Fruit fly (Drosophila melanogaster) whole organism, embryonic: Measurements from ENCODE around the gene Cipc.

ENCODE experiments used
- Asciz ChIP-seq: fragments of 200-800 bp; sonication (Bioruptor generic); optimal IDR thresholded peaks from 2 replicates; lab custom pipeline; 2017; ENCODE audit warnings: missing biosample characterization, mild to moderate bottlenecking, missing genetic modification characterization, missing genetic modification reagents
- Atf-2 ChIP-seq: fragments of 200-800 bp; sonication (Bioruptor generic); optimal IDR thresholded peaks from 2 replicates; lab custom pipeline; 2016; ENCODE audit warnings: missing biosample characterization, missing genetic modification characterization
- Atf3 ChIP-seq: fragments of 200-800 bp; sonication (Bioruptor generic); optimal IDR thresholded peaks from 3 replicates; lab custom pipeline; 2016; ENCODE audit warnings: missing biosample characterization, missing genetic modification characterization
- Awh ChIP-seq: fragments of 200-800 bp; sonication (Bioruptor generic); IDR thresholded peaks from 2 replicates; pipeline ENCODE4, ENCODE4 v1.3.6; 2022; ENCODE audit warnings: missing biosample characterization, missing genetic modification characterization
- B-H1 ChIP-seq: fragments of 200-800 bp; sonication (Bioruptor generic); IDR thresholded peaks from 3 replicates; pipeline ENCODE4 v1.3.6; 2022; ENCODE audit warnings: missing biosample characterization, missing genetic modification characterization
- CG10147 ChIP-seq: fragments of 200-800 bp; sonication (Bioruptor generic); optimal IDR thresholded peaks from 2 replicates; lab custom pipeline; 2019; ENCODE audit warnings: missing biosample characterization, mild to moderate bottlenecking, missing genetic modification characterization, moderate library complexity
- CG1024 ChIP-seq: fragments of 200-800 bp; sonication (Bioruptor generic); IDR thresholded peaks from 2 replicates; pipeline ENCODE4 v1.3.6; 2022; ENCODE audit warnings: missing biosample characterization, missing genetic modification characterization
- CG10267 ChIP-seq: fragments of 200-800 bp; sonication (Bioruptor generic); optimal IDR thresholded peaks from 2 replicates; lab custom pipeline; 2018; ENCODE audit warnings: missing biosample characterization, mild to moderate bottlenecking, missing genetic modification characterization, moderate library complexity
- CG10431 ChIP-seq: fragments of 200-800 bp; sonication (Bioruptor generic); optimal IDR thresholded peaks from 3 replicates; lab custom pipeline; 2018; ENCODE audit warnings: missing biosample characterization, mild to moderate bottlenecking, missing genetic modification characterization
- CG11504 ChIP-seq: fragments of 200-800 bp; sonication (Bioruptor generic); optimal IDR thresholded peaks from 3 replicates; lab custom pipeline; 2019; ENCODE audit warnings: missing biosample characterization, mild to moderate bottlenecking, missing genetic modification characterization, moderate library complexity
- CG12071 ChIP-seq: fragments of 200-800 bp; sonication (Bioruptor generic); optimal IDR thresholded peaks from 3 replicates; lab custom pipeline; 2018; ENCODE audit warnings: missing biosample characterization, mild to moderate bottlenecking, missing genetic modification characterization
- CG12769 ChIP-seq: fragments of 200-800 bp; sonication (Bioruptor generic); optimal IDR thresholded peaks from 2 replicates; lab custom pipeline; 2019; ENCODE audit warnings: missing biosample characterization, mild to moderate bottlenecking, missing genetic modification characterization, moderate library complexity
- CG14441 ChIP-seq: fragments of 200-800 bp; sonication (Bioruptor generic); IDR thresholded peaks from 2 replicates; pipeline ENCODE4 v1.3.6; 2022; ENCODE audit warnings: missing biosample characterization, missing genetic modification characterization
- CG16779 ChIP-seq: fragments of 200-800 bp; sonication (Bioruptor generic); IDR thresholded peaks from 2 replicates; pipeline ENCODE4 v1.3.6; 2022; ENCODE audit warnings: missing biosample characterization, missing genetic modification characterization
- CG18599 ChIP-seq: fragments of 200-800 bp; sonication (Bioruptor generic); optimal IDR thresholded peaks from 3 replicates; lab custom pipeline; 2017; ENCODE audit warnings: missing biosample characterization, missing genetic modification characterization, mild to moderate bottlenecking, moderate library complexity, missing genetic modification reagents
- CG2120 ChIP-seq: fragments of 200-800 bp; sonication (Bioruptor generic); optimal IDR thresholded peaks from 3 replicates; lab custom pipeline; 2016; ENCODE audit warnings: missing biosample characterization, missing genetic modification characterization
- CG4404 ChIP-seq: fragments of 200-800 bp; sonication (Bioruptor generic); IDR thresholded peaks from 2 replicates; pipeline ENCODE4 v1.3.6; 2022; ENCODE audit warnings: missing biosample characterization, missing genetic modification characterization
- CrebB ChIP-seq: fragments of 200-800 bp; sonication (Bioruptor generic); optimal IDR thresholded peaks from 3 replicates; lab custom pipeline; 2018; ENCODE audit warnings: missing biosample characterization, mild to moderate bottlenecking, missing genetic modification characterization
- D19B ChIP-seq: fragments of 200-800 bp; sonication (Bioruptor generic); optimal IDR thresholded peaks from 2 replicates; lab custom pipeline; 2017; ENCODE audit warnings: missing biosample characterization, mild to moderate bottlenecking, missing genetic modification characterization
- Dfd ChIP-seq, 2 experiments: fragments of >200 bp; optimal IDR thresholded peaks; 2 replicates each; lab custom pipeline; 2017; ENCODE audit warnings: missing biosample characterization in 2 of 2, missing genetic modification characterization in 2 of 2
- GATAe ChIP-seq: fragments of 200-800 bp; sonication (Bioruptor generic); conservative IDR thresholded peaks from 2 replicates; pipeline ENCODE4 v1.3.6; 2022; ENCODE audit warnings: missing biosample characterization, missing genetic modification characterization
- HLH54F ChIP-seq: fragments of 200-800 bp; sonication (Bioruptor generic); optimal IDR thresholded peaks from 3 replicates; lab custom pipeline; 2016; ENCODE audit warnings: missing biosample characterization, missing genetic modification characterization
- Hand ChIP-seq: fragments of 200-800 bp; sonication (Bioruptor generic); optimal IDR thresholded peaks from 2 replicates; lab custom pipeline; 2017; ENCODE audit warnings: mild to moderate bottlenecking, missing biosample characterization, missing genetic modification reagents, missing genetic modification characterization
- Hey ChIP-seq: fragments of 200-800 bp; sonication (Bioruptor generic); optimal IDR thresholded peaks from 3 replicates; lab custom pipeline; 2018; ENCODE audit warnings: missing biosample characterization, mild to moderate bottlenecking, missing genetic modification characterization
- Hr39 ChIP-seq: fragments of >200 bp; optimal IDR thresholded peaks from 2 replicates; lab custom pipeline; 2017
- Mad ChIP-seq: fragments of 200-800 bp; sonication (Bioruptor generic); optimal IDR thresholded peaks from 2 replicates; lab custom pipeline; 2016; ENCODE audit warnings: missing biosample characterization, missing genetic modification characterization
- Max ChIP-seq: fragments of 200-800 bp; sonication (Bioruptor generic); optimal IDR thresholded peaks from 2 replicates; lab custom pipeline; 2016; ENCODE audit warnings: missing biosample characterization, mild to moderate bottlenecking, missing genetic modification characterization
- Nf-YA ChIP-seq: fragments of 200-800 bp; sonication (Bioruptor generic); IDR thresholded peaks from 2 replicates; pipeline ENCODE4 v1.3.6; 2022; ENCODE audit warnings: missing biosample characterization, missing genetic modification characterization
- Oli ChIP-seq: fragments of 200-800 bp; sonication (Bioruptor generic); optimal IDR thresholded peaks from 2 replicates; lab custom pipeline; 2018; ENCODE audit warnings: missing biosample characterization, mild to moderate bottlenecking, missing genetic modification characterization, moderate library complexity
- Side ChIP-seq: fragments of 200-800 bp; sonication (Bioruptor generic); optimal IDR thresholded peaks from 2 replicates; lab custom pipeline; 2016; ENCODE audit warnings: missing biosample characterization, missing genetic modification characterization
- ab ChIP-seq: fragments of 200-800 bp; sonication (Bioruptor generic); optimal IDR thresholded peaks from 2 replicates; lab custom pipeline; 2016; ENCODE audit warnings: missing biosample characterization, missing genetic modification characterization
- abd-A ChIP-seq: fragments of 200-800 bp; sonication (Bioruptor generic); optimal IDR thresholded peaks from 3 replicates; lab custom pipeline; 2019; ENCODE audit warnings: missing biosample characterization, mild to moderate bottlenecking, missing genetic modification characterization, moderate library complexity
- amos ChIP-seq: fragments of 200-800 bp; sonication (Bioruptor generic); IDR thresholded peaks from 2 replicates; pipeline ENCODE4 v1.3.6; 2022; ENCODE audit warnings: missing biosample characterization, missing genetic modification characterization; ENCODE audit not compliant: partially characterized antibody
- btn ChIP-seq: fragments of 200-800 bp; sonication (Bioruptor generic); optimal IDR thresholded peaks from 2 replicates; lab custom pipeline; 2016; ENCODE audit warnings: missing biosample characterization, missing genetic modification characterization
- cas ChIP-seq: fragments of 200-800 bp; sonication (Bioruptor generic); IDR thresholded peaks from 2 replicates; pipeline ENCODE4 v1.3.6; 2022; ENCODE audit warnings: missing biosample characterization, missing genetic modification characterization
- esg ChIP-seq: fragments of 200-800 bp; sonication (Bioruptor generic); conservative IDR thresholded peaks from 2 replicates; pipeline ENCODE4 v1.3.6; 2022; ENCODE audit warnings: missing biosample characterization, missing genetic modification characterization
- eve ChIP-seq, 2 experiments: fragments of >200 bp; optimal IDR thresholded peaks; 2 replicates each; lab custom pipeline; 2017; ENCODE audit warnings: missing biosample characterization in 2 of 2, missing genetic modification characterization in 2 of 2
- ewg ChIP-seq: fragments of 200-800 bp; sonication (Bioruptor generic); optimal IDR thresholded peaks from 3 replicates; lab custom pipeline; 2017; ENCODE audit warnings: mild to moderate bottlenecking, missing biosample characterization, missing genetic modification reagents, missing genetic modification characterization
- eyg ChIP-seq: fragments of 200-800 bp; sonication (Bioruptor generic); optimal IDR thresholded peaks from 3 replicates; lab custom pipeline; 2016; ENCODE audit warnings: missing biosample characterization, missing genetic modification characterization
- fd102C ChIP-seq: fragments of 200-800 bp; sonication (Bioruptor generic); optimal IDR thresholded peaks from 2 replicates; lab custom pipeline; 2018; ENCODE audit warnings: missing biosample characterization, mild to moderate bottlenecking, missing genetic modification characterization, moderate library complexity
- gcm ChIP-seq: fragments of 200-800 bp; sonication (Bioruptor generic); optimal IDR thresholded peaks from 2 replicates; lab custom pipeline; 2019; ENCODE audit warnings: missing biosample characterization, mild to moderate bottlenecking, missing genetic modification characterization, moderate library complexity
- gt ChIP-seq: fragments of 200-800 bp; sonication (Bioruptor generic); IDR thresholded peaks from 2 replicates; pipeline ENCODE4 v1.3.6; 2022; ENCODE audit warnings: missing biosample characterization, missing genetic modification characterization
- ham ChIP-seq: fragments of 200-800 bp; sonication (Bioruptor generic); IDR thresholded peaks from 2 replicates; pipeline ENCODE4 v1.3.6; 2022; ENCODE audit warnings: missing biosample characterization, missing genetic modification characterization
- jigr1 ChIP-seq: fragments of 200-800 bp; sonication (Bioruptor generic); IDR thresholded peaks from 3 replicates; pipeline ENCODE4 v1.3.6; 2022; ENCODE audit warnings: missing biosample characterization, missing genetic modification characterization
- org-1 ChIP-seq: fragments of 200-800 bp; sonication (Bioruptor generic); optimal IDR thresholded peaks from 2 replicates; lab custom pipeline; 2017; ENCODE audit warnings: missing biosample characterization, missing genetic modification characterization
- pros ChIP-seq: fragments of 200-800 bp; sonication (Bioruptor generic); optimal IDR thresholded peaks from 3 replicates; lab custom pipeline; 2019; ENCODE audit warnings: missing biosample characterization, mild to moderate bottlenecking, missing genetic modification characterization, moderate library complexity
- sens ChIP-seq: fragments of 200-800 bp; sonication (Bioruptor generic); peaks from one replicate; lab custom pipeline; 2016; ENCODE audit warnings: missing biosample characterization, missing genetic modification characterization
- toy ChIP-seq: fragments of 200-800 bp; sonication (Bioruptor generic); IDR thresholded peaks from 2 replicates; pipeline ENCODE4 v1.3.6; 2022; ENCODE audit warnings: missing biosample characterization, missing genetic modification characterization
- unc-4 ChIP-seq: fragments of 200-800 bp; sonication (Bioruptor generic); IDR thresholded peaks from 2 replicates; pipeline ENCODE4 v1.3.6; 2022; ENCODE audit warnings: missing biosample characterization, missing genetic modification characterization; ENCODE audit not compliant: partially characterized antibody
- unpg ChIP-seq: fragments of 200-800 bp; sonication (Bioruptor generic); optimal IDR thresholded peaks from 3 replicates; lab custom pipeline; 2018; ENCODE audit warnings: missing biosample characterization, mild to moderate bottlenecking, missing genetic modification characterization, moderate library complexity
- z ChIP-seq: fragments of 200-800 bp; sonication (Bioruptor generic); IDR thresholded peaks from 3 replicates; pipeline ENCODE4 v1.3.6; 2022; ENCODE audit warnings: missing biosample characterization, missing genetic modification characterization

Cipc gene

dm6 chr3R:26117465-26118081 is 10.9 kb downstream of the Cipc start (continued):
- peak; percentile 53 for TF ChIP-seq CG10147 (GFP tag; lab: Kevin White, UChicago)
- 0 out of 2 replicates have a peak, but pooled peaks have one; percentile 14 for TF ChIP-seq GATAe (GFP tag; lab: Robert Waterston, UW)
- no peak for TF ChIP-seq Hr39 (lab: Kevin White, UChicago)
- TF ChIP-seq B-H1 (GFP tag; lab: Robert Waterston, UW), result no peak
- no peak for TF ChIP-seq Mad (GFP tag; lab: Kevin White, UChicago)
- TF ChIP-seq CrebB (tag; lab: Kevin White, UChicago), result peak; percentile 39
- no peak for TF ChIP-seq fd102C (GFP tag; lab: Kevin White, UChicago)
- 0 out of 2 replicates have a peak, but pooled peaks have one; percentile 23 for TF ChIP-seq CG1024 (GFP tag; lab: Robert Waterston, UW)
- no peak for TF ChIP-seq Hand (GFP tag; lab: Kevin White, UChicago)
- TF ChIP-seq Oli (tag; lab: Kevin White, UChicago), result peak; percentile 66
- TF ChIP-seq CG18599, result peak; percentile 68
- peak; percentile 64 for TF ChIP-seq unpg (GFP tag; lab: Kevin White, UChicago)
- no peak for TF ChIP-seq cas (GFP tag; lab: Robert Waterston, UW)
- TF ChIP-seq org-1, result peak; percentile 65
- TF ChIP-seq Awh (GFP tag; lab: Robert Waterston, UW), result peak; percentile 76
- no peak for TF ChIP-seq Side
- TF ChIP-seq amos (GFP tag; lab: Robert Waterston, UW), result no peak
- TF ChIP-seq z (GFP tag; lab: Robert Waterston, UW), result 0 out of 3 replicates have a peak, but pooled peaks have one; percentile 54
- no peak for TF ChIP-seq gcm (GFP tag; lab: Kevin White, UChicago)
- TF ChIP-seq eyg (GFP tag; lab: Kevin White, UChicago), result no peak
- peak; percentile 21 for TF ChIP-seq Asciz
- TF ChIP-seq jigr1 (GFP tag; lab: Robert Waterston, UW), result no peak
- TF ChIP-seq CG4404 (GFP tag; lab: Robert Waterston, UW), result no peak
- no peak for TF ChIP-seq btn (GFP tag; lab: Kevin White, UChicago)
- TF ChIP-seq CG2120 (GFP tag; lab: Kevin White, UChicago), result peak; percentile 55
- TF ChIP-seq sens, result peak; percentile 73
- peak; percentile 71 for TF ChIP-seq CG12769
- peak; percentile 72 for TF ChIP-seq abd-A (tag; lab: Kevin White, UChicago)
- TF ChIP-seq CG16779 (GFP tag; lab: Robert Waterston, UW), result no peak
- TF ChIP-seq Atf-2 (GFP tag; lab: Kevin White, UChicago), result no peak
- no peak for TF ChIP-seq ab (GFP tag; lab: Kevin White, UChicago)
- no peak for TF ChIP-seq Max (GFP tag; lab: Kevin White, UChicago)
- no peak for TF ChIP-seq toy (GFP tag; lab: Robert Waterston, UW)
- no peak for TF ChIP-seq Atf3 (GFP tag; lab: Kevin White, UChicago)
- TF ChIP-seq eve (GFP tag; optimal IDR thresholded peaks at IDR 0.05; lab: Kevin White, UChicago), result no peak
- TF ChIP-seq unc-4 (GFP tag; lab: Robert Waterston, UW), result no peak
- peak; percentile 65 for TF ChIP-seq CG11504 (tag; lab: Kevin White, UChicago)
- TF ChIP-seq ham (GFP tag; lab: Robert Waterston, UW), result no peak
- peak; percentile 31 for TF ChIP-seq D19B (GFP tag; lab: Kevin White, UChicago)
- TF ChIP-seq CG10431 (GFP tag; lab: Kevin White, UChicago), result no peak
- TF ChIP-seq esg (GFP tag; lab: Robert Waterston, UW), result 0 out of 2 replicates have a peak, but pooled peaks have one; percentile 24
- TF ChIP-seq Dfd (GFP tag; optimal IDR thresholded peaks at IDR 0.05; lab: Kevin White, UChicago), result no peak
- peak; percentile 4 for TF ChIP-seq Hey
- peak; percentile 5 for TF ChIP-seq CG12071 (GFP tag; lab: Kevin White, UChicago)
- peak; percentile 17 for TF ChIP-seq HLH54F (GFP tag; lab: Kevin White, UChicago)
- TF ChIP-seq gt (GFP tag; lab: Robert Waterston, UW), result no peak
- no peak for TF ChIP-seq CG14441 (GFP tag; lab: Robert Waterston, UW)
- no peak for TF ChIP-seq pros (GFP tag; lab: Kevin White, UChicago)
- no peak for TF ChIP-seq Nf-YA
- peak; percentile 16 for TF ChIP-seq ewg (GFP tag; lab: Kevin White, UChicago)
- TF ChIP-seq CG10267 (tag; lab: Kevin White, UChicago), result peak; percentile 16
